Worm (Caenorhabditis elegans) whole organism, young adult: ENCODE results near the gene lgc-34.

ENCODE experiments used
- B0035.1 ChIP-seq: sonication (generic microtip); optimal IDR thresholded peaks from 2 replicates; lab custom pipeline; 2016; ENCODE audit warnings: missing genetic modification characterization, mild to moderate bottlenecking, missing compliant biosample characterization, missing genotype, missing genetic modification reagents
- B0336.3 ChIP-seq: fragments of 200-800 bp; sonication (Bioruptor generic); IDR thresholded peaks from 2 replicates; pipeline ENCODE4 v1.3.6; 2022; ENCODE audit warnings: missing genetic modification characterization, missing compliant biosample characterization
- D2030.7 ChIP-seq: fragments of 200-800 bp; sonication (Bioruptor generic); IDR thresholded peaks from 2 replicates; pipeline ENCODE4 v1.3.6; 2022; ENCODE audit warnings: missing genetic modification reagents, missing genetic modification characterization, missing compliant biosample characterization
- K12H6.12 ChIP-seq: fragments of 200-800 bp; sonication (Bioruptor generic); optimal IDR thresholded peaks from 2 replicates; lab custom pipeline; 2018; ENCODE audit warnings: mild to moderate bottlenecking, missing genetic modification characterization, missing compliant biosample characterization
- T26A5.8 ChIP-seq: sonication (generic microtip); optimal IDR thresholded peaks from 2 replicates; lab custom pipeline; 2016; ENCODE audit warnings: missing genetic modification characterization, missing compliant biosample characterization
- Y53F4B.3 ChIP-seq: fragments of 200-800 bp; sonication (Bioruptor generic); IDR thresholded peaks from 2 replicates; pipeline ENCODE4 v1.3.6; 2022; ENCODE audit warnings: missing genetic modification reagents, missing genetic modification characterization, missing compliant biosample characterization
- ama-1 ChIP-seq, 3 experiments: fragments of 150-350 bp in 1 of 3; sonication (generic microtip) in 2 of 3; optimal IDR thresholded peaks; 2 replicates each; lab custom pipeline; 2014 to 2018; ENCODE audit warnings: missing biosample characterization in 2 of 3, missing genetic modification characterization in 2 of 3, missing genetic modification reagents in 2 of 3
- aptf-2 ChIP-seq: fragments of 200-800 bp; sonication (Bioruptor generic); conservative IDR thresholded peaks from 2 replicates; pipeline ENCODE4 v1.3.6; 2022; ENCODE audit warnings: missing genetic modification reagents, missing genetic modification characterization, missing compliant biosample characterization
- attf-5 ChIP-seq: fragments of 200-800 bp; sonication (Bioruptor generic); optimal IDR thresholded peaks from 2 replicates; lab custom pipeline; 2018; ENCODE audit warnings: mild to moderate bottlenecking, missing genetic modification characterization, missing compliant biosample characterization
- ccch-3 ChIP-seq: fragments of 200-800 bp; sonication (Bioruptor generic); optimal IDR thresholded peaks from 2 replicates; lab custom pipeline; 2018; ENCODE audit warnings: mild to moderate bottlenecking, missing genetic modification characterization, missing compliant biosample characterization
- cebp-2 ChIP-seq: fragments of 200-800 bp; sonication (Bioruptor generic); IDR thresholded peaks from 2 replicates; pipeline ENCODE4 v1.3.6; 2022; ENCODE audit warnings: missing genetic modification characterization, missing compliant biosample characterization
- ceh-100 ChIP-seq: fragments of 200-800 bp; sonication (Bioruptor generic); IDR thresholded peaks from 2 replicates; pipeline ENCODE4 v1.3.6; 2022; ENCODE audit warnings: missing genetic modification reagents, missing genetic modification characterization, missing compliant biosample characterization
- ceh-27 ChIP-seq: fragments of 200-800 bp; sonication (Bioruptor generic); optimal IDR thresholded peaks from 2 replicates; lab custom pipeline; 2018; ENCODE audit warnings: mild to moderate bottlenecking, missing genetic modification characterization, moderate library complexity, missing compliant biosample characterization
- die-1 ChIP-seq: sonication (generic microtip); optimal IDR thresholded peaks from 2 replicates; lab custom pipeline; 2016; ENCODE audit warnings: missing genotype, mild to moderate bottlenecking, missing genetic modification characterization, missing compliant biosample characterization
- dpl-1 ChIP-seq: fragments of 150-350 bp; optimal IDR thresholded peaks from 2 replicates; lab custom pipeline; 2014; ENCODE audit warnings: missing biosample characterization, missing genetic modification reagents, missing genetic modification characterization
- ekl-4 ChIP-seq: fragments of 200-800 bp; sonication (Bioruptor generic); IDR thresholded peaks from 2 replicates; pipeline ENCODE4 v1.3.6; 2022; ENCODE audit warnings: missing genetic modification reagents, missing genetic modification characterization, missing compliant biosample characterization
- hrde-1 ChIP-seq: sonication (generic microtip); optimal IDR thresholded peaks from 2 replicates; lab custom pipeline; 2016; ENCODE audit warnings: missing genetic modification characterization, mild to moderate bottlenecking, missing compliant biosample characterization, moderate library complexity, missing genotype, missing genetic modification reagents, borderline replicate concordance
- lag-1 ChIP-seq: fragments of 200-800 bp; sonication (Bioruptor generic); IDR thresholded peaks from 2 replicates; pipeline ENCODE4 v1.3.6; 2022; ENCODE audit warnings: missing genetic modification reagents, missing genetic modification characterization, missing compliant biosample characterization
- let-607 ChIP-seq, 2 experiments: fragments of 200-800 bp in 1 of 2; sonication (Bioruptor generic) in 1 of 2; sonication (generic microtip) in 1 of 2; optimal IDR thresholded peaks; 2 replicates each; lab custom pipeline; 2016 to 2018; ENCODE audit warnings: mild to moderate bottlenecking in 2 of 2, missing compliant biosample characterization in 2 of 2, missing genetic modification characterization in 2 of 2, moderate library complexity in 2 of 2, missing genotype in 1 of 2
- lsy-27 ChIP-seq: sonication (generic microtip); optimal IDR thresholded peaks from 2 replicates; lab custom pipeline; 2017; ENCODE audit warnings: missing genetic modification characterization, mild to moderate bottlenecking, missing compliant biosample characterization, antibody characterized with exemption, missing genotype, borderline replicate concordance; ENCODE audit not compliant: insufficient read depth
- madf-3 ChIP-seq: fragments of 200-800 bp; sonication (Bioruptor generic); IDR thresholded peaks from 2 replicates; pipeline ENCODE4 v1.3.6; 2022; ENCODE audit warnings: missing genetic modification reagents, missing genetic modification characterization, missing compliant biosample characterization
- madf-6 ChIP-seq: fragments of 200-800 bp; sonication (Bioruptor generic); IDR thresholded peaks from 2 replicates; pipeline ENCODE4 v1.3.6; 2022; ENCODE audit warnings: missing genetic modification reagents, missing genetic modification characterization, missing compliant biosample characterization
- mcd-1 ChIP-seq: fragments of 200-800 bp; sonication (Bioruptor generic); IDR thresholded peaks from 2 replicates; pipeline ENCODE4 v1.3.6; 2022; ENCODE audit warnings: missing genetic modification reagents, missing genetic modification characterization, missing compliant biosample characterization
- nfya-1 ChIP-seq: sonication (generic microtip); optimal IDR thresholded peaks from 2 replicates; lab custom pipeline; 2017; ENCODE audit warnings: antibody characterized with exemption, missing compliant biosample characterization, missing genetic modification characterization, borderline replicate concordance; ENCODE audit not compliant: insufficient read depth
- nhr-27 ChIP-seq: fragments of 200-800 bp; sonication (Bioruptor generic); optimal IDR thresholded peaks from 2 replicates; lab custom pipeline; 2018; ENCODE audit warnings: mild to moderate bottlenecking, missing genetic modification characterization, moderate library complexity, missing compliant biosample characterization
- nhr-80 ChIP-seq: sonication (generic microtip); optimal IDR thresholded peaks from 2 replicates; lab custom pipeline; 2016; ENCODE audit warnings: missing genetic modification characterization, missing compliant biosample characterization
- repo-1 ChIP-seq: sonication (generic microtip); optimal IDR thresholded peaks from 2 replicates; lab custom pipeline; 2017; ENCODE audit warnings: mild to moderate bottlenecking, missing genetic modification characterization, missing compliant biosample characterization
- rpc-1 ChIP-seq, 2 experiments: fragments of 150-350 bp in 1 of 2; sonication (generic microtip) in 1 of 2; optimal IDR thresholded peaks; 2 replicates each; lab custom pipeline; 2014 to 2018; ENCODE audit warnings: missing biosample characterization in 1 of 2, missing genetic modification characterization in 1 of 2, missing genetic modification reagents in 1 of 2, missing genotype in 1 of 2
- sdz-38 ChIP-seq: sonication (generic microtip); optimal IDR thresholded peaks from 2 replicates; lab custom pipeline; 2016; ENCODE audit warnings: missing genotype, missing genetic modification characterization, missing compliant biosample characterization
- snpc-1.3 ChIP-seq: sonication (generic microtip); optimal IDR thresholded peaks from 2 replicates; lab custom pipeline; 2017; ENCODE audit warnings: missing genetic modification characterization, mild to moderate bottlenecking, missing compliant biosample characterization, antibody characterized with exemption, moderate library complexity, missing genotype, missing genetic modification reagents; ENCODE audit not compliant: insufficient read depth
- snpc-3.4 ChIP-seq: sonication (generic microtip); optimal IDR thresholded peaks from 2 replicates; lab custom pipeline; 2017; ENCODE audit warnings: missing genetic modification characterization, mild to moderate bottlenecking, missing compliant biosample characterization, antibody characterized with exemption, moderate library complexity, missing genotype, missing genetic modification reagents
- tlf-1 ChIP-seq: fragments of 200-800 bp; sonication (Bioruptor generic); optimal IDR thresholded peaks from 2 replicates; lab custom pipeline; 2018; ENCODE audit warnings: mild to moderate bottlenecking, missing genetic modification characterization, missing compliant biosample characterization
- unc-130 ChIP-seq: sonication (generic microtip); optimal IDR thresholded peaks from 2 replicates; lab custom pipeline; 2016; ENCODE audit warnings: missing genetic modification reagents, missing genetic modification characterization, missing compliant biosample characterization
- zfh-2 ChIP-seq: fragments of 200-800 bp; sonication (Bioruptor generic); conservative IDR thresholded peaks from 2 replicates; pipeline ENCODE4 v1.3.6; 2022; ENCODE audit warnings: missing genetic modification reagents, missing genetic modification characterization, missing compliant biosample characterization
- zim-3 ChIP-seq: sonication (generic microtip); optimal IDR thresholded peaks from 2 replicates; lab custom pipeline; 2017; ENCODE audit warnings: mild to moderate bottlenecking, missing genetic modification characterization, moderate library complexity, missing compliant biosample characterization
- ztf-22 ChIP-seq: fragments of 200-800 bp; sonication (Bioruptor generic); optimal IDR thresholded peaks from 2 replicates; lab custom pipeline; 2018; ENCODE audit warnings: mild to moderate bottlenecking, missing genetic modification characterization, moderate library complexity, missing compliant biosample characterization
- ztf-25 ChIP-seq: fragments of 200-800 bp; sonication (Bioruptor generic); IDR thresholded peaks from 2 replicates; pipeline ENCODE4 v1.3.6; 2022; ENCODE audit warnings: missing genetic modification reagents, missing genetic modification characterization, missing compliant biosample characterization
- ztf-28 ChIP-seq: fragments of 200-800 bp; sonication (Bioruptor generic); IDR thresholded peaks from 2 replicates; pipeline ENCODE4 v1.3.6; 2022; ENCODE audit warnings: missing genetic modification reagents, missing genetic modification characterization, missing compliant biosample characterization
- ztf-3 ChIP-seq: fragments of 200-800 bp; sonication (Bioruptor generic); optimal IDR thresholded peaks from 2 replicates; lab custom pipeline; 2018; ENCODE audit warnings: mild to moderate bottlenecking, missing genetic modification characterization, missing compliant biosample characterization

Gene lgc-34

ce11 chrII:572010-572409 lies 45.6 kb downstream of the lgc-34 start, which contains the start of gene mlt-8:
mlt-8 (minus strand) TSS chrII:572110.
- no peak for TF ChIP-seq mcd-1 (GFP tag; lab: Robert Waterston, UW)
- no peak for TF ChIP-seq Y53F4B.3
- TF ChIP-seq unc-130 (GFP tag; lab: Kevin White, UChicago), result no peak
- no peak for TF ChIP-seq T26A5.8 (tag; lab: Kevin White, UChicago)
- TF ChIP-seq D2030.7 (GFP tag; lab: Robert Waterston, UW), result no peak
- TF ChIP-seq madf-3, result no peak
- TF ChIP-seq sdz-38 (tag; lab: Kevin White, UChicago), result no peak
- TF ChIP-seq dpl-1 (GFP tag; lab: Kevin White, UChicago), result no peak

ce11 chrII:573580-573979 lies 47.2 kb downstream of the lgc-34 start:
- TF ChIP-seq aptf-2 (0 out of 2 replicates have a peak, but pooled peaks have one; percentile 16), lag-1 (GFP tag; lab: Robert Waterston, UW) (0 out of 2 replicates have a peak, but pooled peaks have one; percentile 26)

ce11 chrII:574064-574463 lies 47.7 kb downstream of the lgc-34 start:
- TF ChIP-seq ceh-100 (GFP tag; lab: Robert Waterston, UW) (no peak), zfh-2 (no peak), aptf-2 (no peak), madf-6 (GFP tag; lab: Robert Waterston, UW) (no peak), ceh-27 (no peak), B0336.3 (GFP tag; lab: Robert Waterston, UW) (no peak), ztf-22 (GFP tag; lab: Kevin White, UChicago) (no peak), D2030.7 (GFP tag; lab: Robert Waterston, UW) (no peak), zim-3 (tag; lab: Kevin White, UChicago) (no peak), let-607 (tag; optimal IDR thresholded peaks at IDR 0.05; lab: Kevin White, UChicago) (no peak), die-1 (tag; lab: Kevin White, UChicago) (no peak), ztf-25 (no peak), tlf-1 (GFP tag; lab: Kevin White, UChicago) (no peak), lsy-27 (tag; lab: Kevin White, UChicago) (no peak), ztf-3 (GFP tag; lab: Kevin White, UChicago) (no peak), B0035.1 (tag; lab: Kevin White, UChicago) (no peak), nhr-80 (tag; lab: Kevin White, UChicago) (no peak), rpc-1 (optimal IDR thresholded peaks at IDR 0.05; lab: Kevin White, UChicago) (no peak), rpc-1 (tag; optimal IDR thresholded peaks at IDR 0.05; lab: Kevin White, UChicago) (no peak), repo-1 (tag; lab: Kevin White, UChicago) (no peak), nhr-27 (no peak)

- TF ChIP-seq repo-1 (tag; lab: Kevin White, UChicago), result no peak
- TF ChIP-seq B0336.3 (GFP tag; lab: Robert Waterston, UW), result peak; percentile 26; the same call in 1 of the 2 replicates
- TF ChIP-seq snpc-1.3 (tag; lab: Kevin White, UChicago), result peak; percentile 48
- no peak for TF ChIP-seq attf-5 (GFP tag; lab: Kevin White, UChicago)
- TF ChIP-seq ztf-28, result no peak
- TF ChIP-seq ama-1 (optimal IDR thresholded peaks at IDR 0.05; lab: Kevin White, UChicago), result no peak
- TF ChIP-seq ama-1 (GFP tag; optimal IDR thresholded peaks at IDR 0.05; lab: Kevin White, UChicago), result peak in 1 of 2 experiments; percentile 38
- no peak for TF ChIP-seq zfh-2
- 0 out of 2 replicates have a peak, but pooled peaks have one; percentile 12 for TF ChIP-seq ekl-4 (GFP tag; lab: Robert Waterston, UW)
- TF ChIP-seq hrde-1, result peak; percentile 42
- TF ChIP-seq dpl-1 (GFP tag; lab: Kevin White, UChicago), result no peak
- TF ChIP-seq madf-6 (GFP tag; lab: Robert Waterston, UW), result 0 out of 2 replicates have a peak, but pooled peaks have one; percentile 1
- no peak for TF ChIP-seq K12H6.12 (tag; lab: Kevin White, UChicago)
- TF ChIP-seq cebp-2, result no peak
- no peak for TF ChIP-seq nfya-1
- peak; percentile 30 for TF ChIP-seq snpc-3.4 (tag; lab: Kevin White, UChicago)
- no peak for TF ChIP-seq ccch-3 (GFP tag; lab: Kevin White, UChicago)
- TF ChIP-seq unc-130 (GFP tag; lab: Kevin White, UChicago), result no peak
- TF ChIP-seq, all 124 proteins: peak for 7
Observed at ce11 chrII:577632-578031, 51.3 kb downstream of the lgc-34 start, which contains the start of gene W08F4.7. W08F4.7 (minus strand) TSS chrII:577732.
